Comparison of ENCODE assay signal across 1 fruit fly cellular context in the genomic region with DNA sequence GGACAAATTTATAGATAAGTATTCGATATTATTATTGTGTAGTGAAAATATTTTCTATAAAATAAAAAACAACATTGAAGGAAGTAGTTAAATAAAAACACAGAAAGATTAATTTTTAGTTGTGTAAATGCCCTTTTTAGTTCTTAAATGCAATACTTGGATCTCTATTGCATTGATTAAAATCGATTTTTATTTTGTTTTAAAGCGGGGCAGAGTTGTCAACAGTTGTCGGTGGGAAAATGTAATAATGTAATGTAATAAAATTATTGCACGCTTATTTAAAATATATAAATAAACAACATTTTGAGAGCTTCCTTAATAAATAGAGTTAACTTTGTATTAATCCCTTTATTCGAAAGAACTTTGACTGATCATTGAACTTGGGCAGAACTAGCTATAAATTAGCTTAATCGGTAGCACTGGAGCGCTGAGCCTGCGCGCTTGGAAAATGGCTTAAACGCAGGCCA.
TF ChIP-seq lines count a peak whose summit lies in the region.

A gene (plus strand): TSS at position 411 of the 467 bp plus-strand sequence.

TF ChIP-seq in whole organism, embryonic, 481 proteins besides CTCF, POLR2A, EP300 and RAD21 (continued from another document and continues in another):
- TF ChIP-seq CG6689 (GFP tag; IDR thresholded peaks at IDR 0.05; lab: Robert Waterston, UW) (peak; percentile 57; the same call in 1 of the 2 replicates), CG11085 (GFP tag; IDR thresholded peaks at IDR 0.05; lab: Robert Waterston, UW) (no peak), CG43689 (GFP tag; IDR thresholded peaks at IDR 0.05; lab: Robert Waterston, UW) (no peak), HLHmδ (GFP tag; optimal IDR thresholded peaks at IDR 0.05; lab: Kevin White, UChicago) (no peak), zfh1 (GFP tag; IDR thresholded peaks at IDR 0.05; lab: Robert Waterston, UW) (peak; percentile 63; the same call in 2 of the 3 replicates), odd (GFP tag; optimal IDR thresholded peaks at IDR 0.05; lab: Kevin White, UChicago) (no peak), CG10565 (GFP tag; optimal IDR thresholded peaks at IDR 0.05; lab: Kevin White, UChicago) (no peak), CG7786 (GFP tag; optimal IDR thresholded peaks at IDR 0.05; lab: Kevin White, UChicago) (no peak), CG17361 (GFP tag; IDR thresholded peaks at IDR 0.05; lab: Robert Waterston, UW) (peak; percentile 85), gro (GFP tag; optimal IDR thresholded peaks at IDR 0.05; lab: Kevin White, UChicago) (no peak), BtbVII (GFP tag; optimal IDR thresholded peaks at IDR 0.05; lab: Kevin White, UChicago) (no peak), lmd (GFP tag; IDR thresholded peaks at IDR 0.05; lab: Robert Waterston, UW) (peak; percentile 64), Dip2 (GFP tag; IDR thresholded peaks at IDR 0.05; lab: Robert Waterston, UW) (no peak), CG13624 (GFP tag; optimal IDR thresholded peaks at IDR 0.05; lab: Kevin White, UChicago) (no peak), bowl (GFP tag; IDR thresholded peaks at IDR 0.05; lab: Robert Waterston, UW) (no peak), Abd-B (GFP tag; optimal IDR thresholded peaks at IDR 0.05; lab: Kevin White, UChicago) (peak; percentile 72), Dip3 (GFP tag; optimal IDR thresholded peaks at IDR 0.05; lab: Kevin White, UChicago) (peak; percentile 34), ap (GFP tag; IDR thresholded peaks at IDR 0.05; lab: Robert Waterston, UW) (no peak), CG6765 (GFP tag; optimal IDR thresholded peaks at IDR 0.05; lab: Kevin White, UChicago) (no peak), pros (GFP tag; optimal IDR thresholded peaks at IDR 0.05; lab: Kevin White, UChicago) (no peak), PHDP (tag; optimal IDR thresholded peaks at IDR 0.05; lab: Kevin White, UChicago) (peak; percentile 53), Myb (GFP tag; optimal IDR thresholded peaks at IDR 0.05; lab: Kevin White, UChicago) (peak; percentile 2), CG34376 (GFP tag; optimal IDR thresholded peaks at IDR 0.05; lab: Kevin White, UChicago) (peak; percentile 9), pho (GFP tag; optimal IDR thresholded peaks at IDR 0.05; lab: Kevin White, UChicago) (peak; percentile 2), pan (optimal IDR thresholded peaks at IDR 0.05; lab: Kevin White, UChicago) (no peak), pan (GFP tag; optimal IDR thresholded peaks at IDR 0.05 in 1 of 2, IDR thresholded peaks at IDR 0.05 in 1 of 2) (peak in 1 of 2 experiments; percentile 70), CG31365 (tag; optimal IDR thresholded peaks at IDR 0.05; lab: Kevin White, UChicago) (no peak), gt (GFP tag; IDR thresholded peaks at IDR 0.05; lab: Robert Waterston, UW) (no peak), CG1529 (GFP tag; optimal IDR thresholded peaks at IDR 0.05; lab: Kevin White, UChicago) (no peak), ken (GFP tag; IDR thresholded peaks at IDR 0.05; lab: Robert Waterston, UW) (peak; percentile 59; the same call in 2 of the 3 replicates), CG14860 (GFP tag; IDR thresholded peaks at IDR 0.05; lab: Robert Waterston, UW; ENCODE audit: partially characterized antibody) (no peak), D19B (GFP tag; optimal IDR thresholded peaks at IDR 0.05; lab: Kevin White, UChicago) (peak; percentile 36), eyg (GFP tag; optimal IDR thresholded peaks at IDR 0.05; lab: Kevin White, UChicago) (no peak), CG12659 (GFP tag; optimal IDR thresholded peaks at IDR 0.05; lab: Kevin White, UChicago) (peak; percentile 64), vnd (GFP tag; IDR thresholded peaks at IDR 0.05; lab: Robert Waterston, UW; ENCODE audit: partially characterized antibody) (peak; percentile 47; the same call in 1 of the 3 replicates), ham (GFP tag; IDR thresholded peaks at IDR 0.05; lab: Robert Waterston, UW) (no peak), CG10462 (GFP tag; optimal IDR thresholded peaks at IDR 0.05; lab: Kevin White, UChicago) (peak; percentile 73), CG11093 (GFP tag; IDR thresholded peaks at IDR 0.05; lab: Robert Waterston, UW) (peak; percentile 37; the same call in 1 of the 3 replicates), CG6791 (GFP tag; IDR thresholded peaks at IDR 0.05; lab: Robert Waterston, UW; ENCODE audit: partially characterized antibody) (no peak), CG3726 (GFP tag; IDR thresholded peaks at IDR 0.05; lab: Robert Waterston, UW) (no peak), unc-4 (GFP tag; IDR thresholded peaks at IDR 0.05; lab: Robert Waterston, UW; ENCODE audit: partially characterized antibody) (peak; percentile 71; the same call in 1 of the 2 replicates), p53 (GFP tag; optimal IDR thresholded peaks at IDR 0.05; lab: Kevin White, UChicago) (no peak), cwo (GFP tag; optimal IDR thresholded peaks at IDR 0.05; lab: Kevin White, UChicago) (no peak), BEAF-32 (GFP tag; optimal IDR thresholded peaks at IDR 0.05; lab: Kevin White, UChicago) (peak; percentile 77), CG12071 (GFP tag; optimal IDR thresholded peaks at IDR 0.05; lab: Kevin White, UChicago) (no peak), cg (GFP tag; optimal IDR thresholded peaks at IDR 0.05; lab: Kevin White, UChicago) (no peak), CG8944 (GFP tag; optimal IDR thresholded peaks at IDR 0.05; lab: Kevin White, UChicago) (no peak), CG4360 (GFP tag; IDR thresholded peaks at IDR 0.05; lab: Robert Waterston, UW) (no peak), en (GFP tag; optimal IDR thresholded peaks at IDR 0.05; lab: Kevin White, UChicago) (no peak), pnt (GFP tag; optimal IDR thresholded peaks at IDR 0.05; lab: Kevin White, UChicago) (no peak), Fer3 (tag; optimal IDR thresholded peaks at IDR 0.05; lab: Kevin White, UChicago) (peak; percentile 69), zen2 (GFP tag; IDR thresholded peaks at IDR 0.05; lab: Robert Waterston, UW; ENCODE audit: partially characterized antibody) (peak; percentile 18; the same call in 1 of the 3 replicates), dimm (GFP tag; IDR thresholded peaks at IDR 0.05; lab: Robert Waterston, UW) (no peak), Ada2b (GFP tag; IDR thresholded peaks at IDR 0.05; lab: Robert Waterston, UW) (peak; percentile 65), bsh (GFP tag; optimal IDR thresholded peaks at IDR 0.05; lab: Kevin White, UChicago) (peak in 1 of 2 experiments; percentile 63), CG13775 (GFP tag; optimal IDR thresholded peaks at IDR 0.05; lab: Kevin White, UChicago) (peak; percentile 65), Atf-2 (GFP tag; optimal IDR thresholded peaks at IDR 0.05; lab: Kevin White, UChicago) (no peak), Rfx (GFP tag; IDR thresholded peaks at IDR 0.05; lab: Robert Waterston, UW) (peak; percentile 65), nom (GFP tag; optimal IDR thresholded peaks at IDR 0.05; lab: Kevin White, UChicago) (peak; percentile 17), Lpt (GFP tag; optimal IDR thresholded peaks at IDR 0.05; lab: Kevin White, UChicago) (no peak), dan (GFP tag; IDR thresholded peaks at IDR 0.05; lab: Robert Waterston, UW) (no peak), dmrt11E (tag; optimal IDR thresholded peaks at IDR 0.05; lab: Kevin White, UChicago) (peak; percentile 64), CG6175 (GFP tag; IDR thresholded peaks at IDR 0.05; lab: Robert Waterston, UW) (no peak), slp2 (GFP tag; optimal IDR thresholded peaks at IDR 0.05; lab: Kevin White, UChicago) (peak; percentile 24), fd96Cb (tag; optimal IDR thresholded peaks at IDR 0.05; lab: Kevin White, UChicago) (peak; percentile 62), Optix (GFP tag; IDR thresholded peaks at IDR 0.05; lab: Robert Waterston, UW) (no peak), CG18764 (GFP tag; optimal IDR thresholded peaks at IDR 0.05; lab: Kevin White, UChicago) (peak; percentile 13), wor (GFP tag; IDR thresholded peaks at IDR 0.05; lab: Robert Waterston, UW) (0 out of 2 replicates have a peak, but pooled peaks have one; percentile 12), CG32767 (GFP tag; IDR thresholded peaks at IDR 0.05; lab: Robert Waterston, UW) (0 out of 2 replicates have a peak, but pooled peaks have one; percentile 17), zen (tag; optimal IDR thresholded peaks at IDR 0.05; lab: Kevin White, UChicago) (peak; percentile 57), Ssrp (tag; optimal IDR thresholded peaks at IDR 0.05; lab: Kevin White, UChicago) (peak; percentile 53), gcm (GFP tag; optimal IDR thresholded peaks at IDR 0.05; lab: Kevin White, UChicago) (peak; percentile 13), CG31388 (GFP tag; optimal IDR thresholded peaks at IDR 0.05; lab: Kevin White, UChicago) (no peak), nerfin-2 (GFP tag; IDR thresholded peaks at IDR 0.05; lab: Robert Waterston, UW; ENCODE audit: partially characterized antibody) (no peak), CG5953 (GFP tag; IDR thresholded peaks at IDR 0.05; lab: Robert Waterston, UW) (no peak), bab2 (GFP tag; optimal IDR thresholded peaks at IDR 0.05; lab: Kevin White, UChicago) (peak; percentile 49), ind (GFP tag; optimal IDR thresholded peaks at IDR 0.05; lab: Kevin White, UChicago) (peak; percentile 36), CG11695 (GFP tag; IDR thresholded peaks at IDR 0.05; lab: Robert Waterston, UW) (no peak), Mes4 (GFP tag; optimal IDR thresholded peaks at IDR 0.05; lab: Kevin White, UChicago) (no peak), CG16779 (GFP tag; IDR thresholded peaks at IDR 0.05; lab: Robert Waterston, UW) (no peak), nmo (GFP tag; optimal IDR thresholded peaks at IDR 0.05; lab: Kevin White, UChicago) (peak; percentile 77), Dbx (GFP tag; IDR thresholded peaks at IDR 0.05; lab: Robert Waterston, UW) (0 out of 3 replicates have a peak, but pooled peaks have one; percentile 19), toy (GFP tag; IDR thresholded peaks at IDR 0.05; lab: Robert Waterston, UW) (no peak), Max (GFP tag; optimal IDR thresholded peaks at IDR 0.05; lab: Kevin White, UChicago) (peak; percentile 35), CG4404 (GFP tag; IDR thresholded peaks at IDR 0.05; lab: Robert Waterston, UW) (peak; percentile 56), CG18599 (GFP tag; optimal IDR thresholded peaks at IDR 0.05; lab: Kevin White, UChicago) (peak; percentile 24), CG6654 (GFP tag; optimal IDR thresholded peaks at IDR 0.05; lab: Kevin White, UChicago) (no peak), Opbp (GFP tag; IDR thresholded peaks at IDR 0.05; lab: Robert Waterston, UW; ENCODE audit: partially characterized antibody) (no peak), fd3F (GFP tag; optimal IDR thresholded peaks at IDR 0.05; lab: Kevin White, UChicago) (peak; percentile 53), Xrp1 (GFP tag; IDR thresholded peaks at IDR 0.05; lab: Robert Waterston, UW) (peak; percentile 76), fd102C (GFP tag; optimal IDR thresholded peaks at IDR 0.05; lab: Kevin White, UChicago) (no peak), ATbp (GFP tag; optimal IDR thresholded peaks at IDR 0.05; lab: Kevin White, UChicago) (no peak), hb (GFP tag; IDR thresholded peaks at IDR 0.05; lab: Robert Waterston, UW; ENCODE audit: partially characterized antibody) (no peak), CG2129 (GFP tag; IDR thresholded peaks at IDR 0.05; lab: Robert Waterston, UW; ENCODE audit: partially characterized antibody) (peak; percentile 40; the same call in 1 of the 2 replicates), lilli (GFP tag; optimal IDR thresholded peaks at IDR 0.05; lab: Kevin White, UChicago) (peak; percentile 57), lov (optimal IDR thresholded peaks at IDR 0.05; lab: Kevin White, UChicago) (no peak), lov (GFP tag; IDR thresholded peaks at IDR 0.05; lab: Robert Waterston, UW) (no peak), CG11723 (GFP tag; optimal IDR thresholded peaks at IDR 0.05; lab: Kevin White, UChicago) (peak; percentile 2), CG7271 (tag; optimal IDR thresholded peaks at IDR 0.05; lab: Kevin White, UChicago) (no peak), CG4617 (GFP tag; optimal IDR thresholded peaks at IDR 0.05; lab: Kevin White, UChicago; ENCODE audit: borderline replicate concordance) (no peak), MBD-R2 (GFP tag; IDR thresholded peaks at IDR 0.05; lab: Robert Waterston, UW) (no peak), Deaf1 (tag; optimal IDR thresholded peaks at IDR 0.05; lab: Kevin White, UChicago) (no peak), CG3065 (GFP tag; optimal IDR thresholded peaks at IDR 0.05; lab: Kevin White, UChicago) (no peak), CG10431 (GFP tag; optimal IDR thresholded peaks at IDR 0.05; lab: Kevin White, UChicago) (no peak), CG17568 (GFP tag; optimal IDR thresholded peaks at IDR 0.05; lab: Kevin White, UChicago) (no peak), CG10147 (GFP tag; optimal IDR thresholded peaks at IDR 0.05; lab: Kevin White, UChicago) (peak; percentile 46), CG2875 (GFP tag; optimal IDR thresholded peaks at IDR 0.05; lab: Kevin White, UChicago) (no peak), CG17912 (GFP tag; optimal IDR thresholded peaks at IDR 0.05; lab: Kevin White, UChicago) (no peak), Lhr (GFP tag; optimal IDR thresholded peaks at IDR 0.05; lab: Kevin White, UChicago) (peak; percentile 43), CG4820 (GFP tag; optimal IDR thresholded peaks at IDR 0.05; lab: Kevin White, UChicago) (peak; percentile 6), Camta (GFP tag; optimal IDR thresholded peaks at IDR 0.05; lab: Kevin White, UChicago) (peak; percentile 23), h (optimal IDR thresholded peaks at IDR 0.05; lab: Kevin White, UChicago) (no peak), CG17328 (GFP tag; IDR thresholded peaks at IDR 0.05; lab: Robert Waterston, UW) (peak; percentile 60), CG2889 (GFP tag; IDR thresholded peaks at IDR 0.05; lab: Robert Waterston, UW) (0 out of 3 replicates have a peak, but pooled peaks have one; percentile 11), hth (optimal IDR thresholded peaks at IDR 0.05; lab: Kevin White, UChicago) (no peak), tna (GFP tag; IDR thresholded peaks at IDR 0.05; lab: Robert Waterston, UW; ENCODE audit: partially characterized antibody) (no peak), GATAe (GFP tag; conservative IDR thresholded peaks at IDR 0.05; lab: Robert Waterston, UW) (no peak), dpn (GFP tag; optimal IDR thresholded peaks at IDR 0.05; lab: Kevin White, UChicago) (peak; percentile 34 to 61), ash1 (GFP tag; optimal IDR thresholded peaks at IDR 0.05; lab: Kevin White, UChicago) (no peak), MESR4 (GFP tag; optimal IDR thresholded peaks at IDR 0.05; lab: Kevin White, UChicago) (no peak), Six4 (GFP tag; optimal IDR thresholded peaks at IDR 0.05; lab: Kevin White, UChicago) (peak; percentile 18), fru (optimal IDR thresholded peaks at IDR 0.05; lab: Kevin White, UChicago) (no peak), cato (GFP tag; optimal IDR thresholded peaks at IDR 0.05; lab: Kevin White, UChicago; ENCODE audit: borderline replicate concordance) (peak; percentile 3), Spps (tag; optimal IDR thresholded peaks at IDR 0.05; lab: Kevin White, UChicago) (peak; percentile 23), repo (GFP tag; optimal IDR thresholded peaks at IDR 0.05; lab: Kevin White, UChicago) (no peak)
